Worm (Caenorhabditis elegans): ENCODE results near the gene B0222.5.

B0222.5 gene

DNA sequence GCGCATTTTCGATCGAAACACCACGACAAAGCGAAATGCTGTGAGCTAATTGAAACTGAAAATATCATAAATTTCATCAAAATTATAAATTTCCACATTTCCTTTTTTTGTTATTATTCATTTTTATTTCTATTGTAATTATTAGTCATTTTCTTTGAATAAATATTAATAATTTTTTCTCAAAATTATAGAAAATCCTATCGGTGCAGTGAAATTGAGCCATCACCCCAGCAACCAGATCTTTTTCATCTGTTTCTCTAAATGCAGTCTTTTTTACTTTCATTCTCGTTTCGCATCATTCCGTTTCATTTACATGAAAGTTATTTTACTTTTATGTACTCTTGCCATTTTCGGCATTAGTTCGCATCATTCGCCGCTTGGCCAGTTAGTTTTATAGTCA, 32.7 kb downstream of the B0222.5 start, which contains the start of gene F21C10.13:
Gene F21C10.13, plus strand, starts transcription at position 301 of the 400 bp plus-strand sequence.
- TF ChIP-seq pax-3 (tag; optimal IDR thresholded peaks at IDR 0.05), result no peak
- TF ChIP-seq efl-1 (optimal IDR thresholded peaks at IDR 0.05), result no peak
- peak in 1 of 2 experiments; percentile 52 for TF ChIP-seq efl-1 (GFP tag; optimal IDR thresholded peaks at IDR 0.05 in 1 of 2)

DNA sequence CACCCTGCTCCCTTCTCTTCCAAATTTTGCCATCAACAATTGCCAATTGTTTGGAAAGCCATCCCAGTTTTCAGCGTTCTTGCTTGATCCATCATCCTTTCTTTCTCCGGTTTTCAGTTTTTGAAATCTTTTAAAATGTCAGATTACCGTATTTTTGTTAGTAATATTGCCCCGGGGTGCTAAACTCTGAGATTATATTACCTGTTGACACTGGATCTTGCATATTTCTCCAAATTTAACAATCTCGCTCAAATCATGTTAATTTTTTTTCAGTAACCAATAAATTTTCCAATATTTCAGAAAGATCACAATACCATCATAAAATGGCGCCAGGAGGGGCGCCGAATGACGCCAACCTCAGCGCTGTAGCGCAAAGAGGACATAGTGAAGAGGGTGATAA, 42.2 kb downstream of the B0222.5 start, which contains the start of gene F21C10.7:
Gene F21C10.7, plus strand, starts transcription at position 301 of the 400 bp plus-strand sequence.
- TF ChIP-seq C34B4.2 (tag; optimal IDR thresholded peaks at IDR 0.05), result no peak
- TF ChIP-seq sup-37 (GFP tag; optimal IDR thresholded peaks at IDR 0.05), result no peak
- no peak for TF ChIP-seq F16B12.6 (tag; optimal IDR thresholded peaks at IDR 0.05)
- TF ChIP-seq ceh-88 (GFP tag; IDR thresholded peaks at IDR 0.05), result no peak
- no peak for TF ChIP-seq ces-1 (GFP tag; optimal IDR thresholded peaks at IDR 0.05)
- no peak for TF ChIP-seq unc-98 (GFP tag; IDR thresholded peaks at IDR 0.05)
- no peak for TF ChIP-seq mab-9 (GFP tag; IDR thresholded peaks at IDR 0.05)

DNA sequence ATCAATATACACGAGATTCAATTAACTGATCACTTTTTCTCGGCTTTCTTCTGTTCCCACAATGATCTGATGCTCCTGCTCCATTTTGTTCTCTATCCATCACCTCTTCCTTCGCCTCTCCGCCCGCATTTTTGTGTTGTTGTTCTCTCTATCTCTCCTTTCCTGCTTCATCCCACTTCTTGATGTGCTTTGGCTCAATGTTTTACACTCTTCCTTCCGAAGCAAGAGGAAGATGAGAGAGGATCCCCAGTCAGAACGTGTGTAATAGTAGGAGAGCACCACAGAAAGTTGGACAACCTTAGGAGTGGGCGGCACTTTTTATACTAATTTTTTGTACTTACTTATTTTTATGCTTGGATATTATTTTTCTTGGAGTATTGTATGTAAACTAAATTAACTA, 42.7 kb downstream of the B0222.5 start:
- TF ChIP-seq rnt-1 (tag; optimal IDR thresholded peaks at IDR 0.05) (peak; percentile 9), unc-86 (tag; optimal IDR thresholded peaks at IDR 0.05) (no peak), lin-14 (GFP tag; optimal IDR thresholded peaks at IDR 0.05) (peak; percentile 76), ztf-11 (tag; optimal IDR thresholded peaks at IDR 0.05) (no peak), C16A3.4 (tag; optimal IDR thresholded peaks at IDR 0.05) (no peak), fkh-4 (tag; optimal IDR thresholded peaks at IDR 0.05; ENCODE audit: borderline replicate concordance) (no peak), lin-39 (tag; optimal IDR thresholded peaks at IDR 0.05) (no peak), zip-4 (GFP tag; optimal IDR thresholded peaks at IDR 0.05) (no peak), zag-1 (tag; optimal IDR thresholded peaks at IDR 0.05) (no peak), lin-15B (tag; optimal IDR thresholded peaks at IDR 0.05) (no peak), fkh-10 (GFP tag; optimal IDR thresholded peaks at IDR 0.05) (no peak)

DNA sequence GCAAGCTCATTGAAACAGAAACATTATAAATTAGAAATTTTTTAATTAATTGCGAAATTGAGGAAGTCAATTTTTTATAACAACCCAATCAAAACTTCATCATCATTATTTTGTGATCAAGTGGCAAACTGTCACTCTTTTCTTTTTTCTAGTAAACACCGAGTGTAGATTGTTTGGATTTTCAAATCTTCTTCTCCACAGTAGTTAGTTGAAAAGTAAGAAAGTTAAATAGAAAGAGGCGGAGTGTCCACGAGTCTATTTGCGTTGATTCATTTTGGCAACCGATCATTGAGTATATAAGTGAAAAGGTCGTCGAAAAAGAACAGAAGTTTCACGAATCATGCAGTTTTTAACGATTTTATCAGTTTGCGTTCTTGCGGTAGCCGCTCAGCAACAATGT, 45.4 kb downstream of the B0222.5 start, which contains the start of gene pqn-31:
Gene pqn-31, plus strand, starts transcription at position 301 of the 400 bp plus-strand sequence.
- no peak for TF ChIP-seq ceh-8 (GFP tag; optimal IDR thresholded peaks at IDR 0.05)
- TF ChIP-seq sptf-1 (tag; optimal IDR thresholded peaks at IDR 0.05), result no peak
- TF ChIP-seq ceh-88 (GFP tag; IDR thresholded peaks at IDR 0.05), result no peak
- TF ChIP-seq nhr-19 (GFP tag; conservative IDR thresholded peaks at IDR 0.05), result no peak
- TF ChIP-seq unc-62 (GFP tag; optimal IDR thresholded peaks at IDR 0.05), result no peak
- TF ChIP-seq ceh-63 (GFP tag; optimal IDR thresholded peaks at IDR 0.05), result no peak
- TF ChIP-seq ceh-82 (tag; optimal IDR thresholded peaks at IDR 0.05), result no peak
- TF ChIP-seq lin-15B (tag; optimal IDR thresholded peaks at IDR 0.05), result no peak
- TF ChIP-seq unc-86 (tag; optimal IDR thresholded peaks at IDR 0.05), result no peak
- no peak for TF ChIP-seq zip-4 (GFP tag; optimal IDR thresholded peaks at IDR 0.05)
- no peak for TF ChIP-seq sox-4 (tag; optimal IDR thresholded peaks at IDR 0.05)
- no peak for TF ChIP-seq hlh-4 (tag; optimal IDR thresholded peaks at IDR 0.05)
- TF ChIP-seq nhr-90 (tag; optimal IDR thresholded peaks at IDR 0.05; ENCODE audit: poor library complexity), result no peak

DNA sequence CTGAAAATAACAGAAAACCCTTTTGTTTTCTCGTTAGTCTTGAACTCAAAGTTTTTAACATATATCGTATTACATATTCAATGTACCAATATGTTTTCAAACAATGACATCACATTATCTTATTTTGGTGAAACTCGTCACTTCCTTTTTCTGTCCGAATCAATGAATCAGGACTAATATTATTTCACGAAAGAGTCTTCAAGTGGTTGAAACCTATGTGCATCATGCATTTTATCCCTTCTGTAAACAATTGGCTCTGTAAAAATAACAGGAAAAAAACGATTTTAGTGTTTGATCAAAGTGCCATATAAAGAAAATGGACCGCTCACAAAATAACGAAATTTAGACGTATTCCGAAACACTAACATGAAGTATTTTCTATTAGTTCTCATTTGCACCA, 46.5 kb downstream of the B0222.5 start, which contains the start of gene F21C10.18:
Gene F21C10.18, plus strand, starts transcription at position 301 of the 400 bp plus-strand sequence.
- TF ChIP-seq rnt-1 (tag; optimal IDR thresholded peaks at IDR 0.05) (no peak), F16B12.6 (tag; optimal IDR thresholded peaks at IDR 0.05) (no peak), pag-3 (tag; optimal IDR thresholded peaks at IDR 0.05; ENCODE audit: borderline replicate concordance, insufficient read depth) (no peak), egl-27 (tag; optimal IDR thresholded peaks at IDR 0.05) (no peak), sox-4 (tag; optimal IDR thresholded peaks at IDR 0.05) (no peak), lin-13 (GFP tag; optimal IDR thresholded peaks at IDR 0.05) (no peak), unc-86 (tag; optimal IDR thresholded peaks at IDR 0.05) (no peak), ztf-11 (tag; optimal IDR thresholded peaks at IDR 0.05) (no peak), fkh-4 (tag; optimal IDR thresholded peaks at IDR 0.05; ENCODE audit: borderline replicate concordance) (no peak)

All from whole organism, L1 larva.